Worm (Caenorhabditis elegans) whole organism, L1 larva: Measurements from ENCODE around the gene stdh-2.

ENCODE experiments used
- mep-1 ChIP-seq: fragments of 150-350 bp; optimal IDR thresholded peaks from 2 replicates; lab custom pipeline; 2014; ENCODE audit warnings: missing biosample characterization, missing genetic modification characterization
- nhr-90 ChIP-seq: sonication (generic microtip); optimal IDR thresholded peaks from 2 replicates; lab custom pipeline; 2016; ENCODE audit warnings: mild to moderate bottlenecking, missing genetic modification characterization, missing compliant biosample characterization; ENCODE audit not compliant: poor library complexity
- pqm-1 ChIP-seq: sonication (generic microtip); optimal IDR thresholded peaks from 3 replicates; lab custom pipeline; 2017; ENCODE audit warnings: missing biosample characterization, missing genetic modification characterization
- unc-130 ChIP-seq: fragments of 150-350 bp; optimal IDR thresholded peaks from 2 replicates; lab custom pipeline; 2017; ENCODE audit warnings: missing biosample characterization, missing genetic modification characterization, inconsistent platforms
- ztf-4 ChIP-seq: fragments of 150-350 bp; optimal IDR thresholded peaks from 2 replicates; lab custom pipeline; 2014; ENCODE audit warnings: missing biosample characterization, missing genetic modification characterization

DNA sequence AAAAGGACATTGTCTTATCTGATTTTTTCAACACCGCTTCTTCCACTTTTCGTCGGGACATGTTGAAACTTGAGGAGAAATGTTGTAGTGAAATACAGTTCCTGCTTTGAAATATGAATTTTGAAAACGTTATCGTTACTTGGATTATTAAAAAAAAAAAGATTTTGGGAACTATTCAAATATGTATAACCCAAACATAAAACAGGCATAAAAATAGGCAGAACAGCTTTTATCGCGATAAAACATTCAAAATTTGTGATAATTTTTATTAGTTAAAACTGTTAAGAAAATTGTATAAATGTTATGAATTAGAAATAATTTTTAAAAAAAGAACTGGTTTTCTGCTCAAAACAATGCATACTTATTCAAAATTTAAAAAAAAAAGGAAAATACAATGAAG, 32.3 kb downstream of the stdh-2 start, which contains the start of gene bgnt-1.3:
- no peak for TF ChIP-seq unc-130 (tag; lab: Kevin White, UChicago)
- TF ChIP-seq ztf-4 = no peak
- TF ChIP-seq mep-1 (tag; lab: Kevin White, UChicago) = no peak
- TF ChIP-seq pqm-1 (tag; lab: Kevin White, UChicago) = no peak
- no peak for TF ChIP-seq nhr-90 (tag; lab: Kevin White, UChicago)
